Worm (Caenorhabditis elegans) whole organism, L4 larva: Measurements from ENCODE around the gene fipr-1.

Experiments
- D1046.2 ChIP-seq: fragments of 200-800 bp; sonication (Bioruptor generic); IDR thresholded peaks from 2 replicates; pipeline ENCODE4 v1.3.6; 2022; ENCODE audit warnings: missing genetic modification characterization, missing compliant biosample characterization
- F10B5.3 ChIP-seq: sonication (generic microtip); optimal IDR thresholded peaks from 2 replicates; lab custom pipeline; 2016; ENCODE audit warnings: mild to moderate bottlenecking, missing genetic modification characterization, missing compliant biosample characterization
- F37D6.2 ChIP-seq: sonication (generic microtip); optimal IDR thresholded peaks from 2 replicates; lab custom pipeline; 2016; ENCODE audit warnings: mild to moderate bottlenecking, missing genetic modification characterization, missing compliant biosample characterization
- F49E8.2 ChIP-seq: sonication (generic microtip); optimal IDR thresholded peaks from 2 replicates; lab custom pipeline; 2016; ENCODE audit warnings: missing compliant biosample characterization, mild to moderate bottlenecking, missing genetic modification characterization, borderline replicate concordance
- R02D3.7 ChIP-seq: fragments of 150-350 bp; sonication (generic microtip); optimal IDR thresholded peaks from 3 replicates; lab custom pipeline; 2014; ENCODE audit warnings: missing biosample characterization, missing genetic modification characterization
- T26A8.4 ChIP-seq: fragments of 200-800 bp; sonication (Bioruptor generic); IDR thresholded peaks from 2 replicates; pipeline ENCODE4 v1.3.6; 2022; ENCODE audit warnings: missing genetic modification characterization, missing compliant biosample characterization
- Y48G9A.11 ChIP-seq: fragments of 200-800 bp; sonication (Bioruptor generic); IDR thresholded peaks from 2 replicates; pipeline ENCODE4 v1.3.6; 2022; ENCODE audit warnings: missing genetic modification reagents, missing genetic modification characterization, missing compliant biosample characterization
- aha-1 ChIP-seq: fragments of 150-350 bp; peaks from one replicate; lab custom pipeline; 2014; ENCODE audit warnings: missing biosample characterization, missing genetic modification characterization
- ama-1 ChIP-seq: fragments of 150-350 bp; optimal IDR thresholded peaks from 2 replicates; lab custom pipeline; 2014; ENCODE audit warnings: inconsistent platforms, mixed read lengths
- ceh-62 ChIP-seq: sonication (generic microtip); optimal IDR thresholded peaks from 2 replicates; lab custom pipeline; 2017; ENCODE audit warnings: missing biosample characterization, missing genetic modification characterization
- ces-1 ChIP-seq: fragments of 150-350 bp; sonication (generic microtip); optimal IDR thresholded peaks from 4 replicates; lab custom pipeline; 2014; ENCODE audit warnings: missing biosample characterization, missing genetic modification reagents, missing genetic modification characterization
- cey-2 ChIP-seq: sonication (generic microtip); optimal IDR thresholded peaks from 3 replicates; lab custom pipeline; 2017; ENCODE audit warnings: missing genetic modification characterization, mild to moderate bottlenecking, missing compliant biosample characterization, antibody characterized with exemption, borderline replicate concordance; ENCODE audit not compliant: insufficient read depth
- daf-12 ChIP-seq: fragments of 150-350 bp; optimal IDR thresholded peaks from 2 replicates; lab custom pipeline; 2014; ENCODE audit warnings: missing biosample characterization, missing genetic modification reagents, missing genetic modification characterization
- daf-19 ChIP-seq: fragments of 200-800 bp; sonication (Bioruptor generic); conservative IDR thresholded peaks from 2 replicates; pipeline ENCODE4 v1.3.6; 2022; ENCODE audit warnings: missing genetic modification characterization, missing compliant biosample characterization
- daf-8 ChIP-seq: fragments of 200-800 bp; sonication (Bioruptor generic); IDR thresholded peaks from 2 replicates; pipeline ENCODE4 v1.3.6; 2022; ENCODE audit warnings: missing genetic modification characterization, missing compliant biosample characterization
- duxl-1 ChIP-seq: sonication (generic microtip); optimal IDR thresholded peaks from 2 replicates; lab custom pipeline; 2016; ENCODE audit warnings: mild to moderate bottlenecking, missing genetic modification characterization, moderate library complexity, missing compliant biosample characterization; ENCODE audit not compliant: poor library complexity
- lin-29 ChIP-seq: fragments of 200-800 bp; sonication (Bioruptor generic); IDR thresholded peaks from 2 replicates; pipeline ENCODE4 v1.3.6; 2022; ENCODE audit warnings: missing genetic modification reagents, missing genetic modification characterization, missing compliant biosample characterization
- mdl-1 ChIP-seq, 2 experiments: fragments of 150-350 bp in 1 of 2; sonication (generic microtip) in 1 of 2; optimal IDR thresholded peaks; 2 replicates each; lab custom pipeline; 2014 to 2017; ENCODE audit warnings: missing biosample characterization in 2 of 2, missing genetic modification characterization in 2 of 2
- mep-1 ChIP-seq: fragments of 150-350 bp; sonication (generic microtip); optimal IDR thresholded peaks from 3 replicates; lab custom pipeline; 2014; ENCODE audit warnings: missing biosample characterization, missing genetic modification characterization
- mxl-2 ChIP-seq: fragments of 200-800 bp; sonication (Bioruptor generic); conservative IDR thresholded peaks from 2 replicates; pipeline ENCODE4 v1.3.6; 2022; ENCODE audit warnings: missing genetic modification reagents, missing genetic modification characterization, missing compliant biosample characterization
- nhr-11 ChIP-seq: fragments of 150-350 bp; optimal IDR thresholded peaks from 2 replicates; lab custom pipeline; 2014; ENCODE audit warnings: missing biosample characterization, missing genetic modification characterization
- nhr-41 ChIP-seq: fragments of 200-800 bp; sonication (Bioruptor generic); IDR thresholded peaks from 2 replicates; pipeline ENCODE4 v1.3.6; 2022; ENCODE audit warnings: missing genetic modification reagents, missing genetic modification characterization, missing compliant biosample characterization
- nhr-76 ChIP-seq: fragments of 150-350 bp; optimal IDR thresholded peaks from 2 replicates; lab custom pipeline; 2014; ENCODE audit warnings: missing biosample characterization, missing genetic modification characterization
- nhr-77 ChIP-seq: fragments of 150-350 bp; optimal IDR thresholded peaks from 2 replicates; lab custom pipeline; 2014; ENCODE audit warnings: missing biosample characterization, missing genetic modification characterization
- saeg-2 ChIP-seq: fragments of 200-800 bp; sonication (Bioruptor generic); IDR thresholded peaks from 2 replicates; pipeline ENCODE4 v1.3.6; 2022; ENCODE audit warnings: missing genetic modification reagents, missing genetic modification characterization, missing compliant biosample characterization
- set-16 ChIP-seq: fragments of 200-800 bp; sonication (Bioruptor generic); IDR thresholded peaks from 2 replicates; pipeline ENCODE4 v1.3.6; 2022; ENCODE audit warnings: missing genetic modification reagents, missing genetic modification characterization, missing compliant biosample characterization
- spr-1 ChIP-seq: sonication (generic microtip); optimal IDR thresholded peaks from 2 replicates; lab custom pipeline; 2016; ENCODE audit warnings: mild to moderate bottlenecking, missing genetic modification characterization, missing compliant biosample characterization
- unc-62 ChIP-seq, 3 experiments: fragments of 150-350 bp in 1 of 3; sonication (generic microtip); optimal IDR thresholded peaks in 2 of 3; peaks in 1 of 3; 1 replicate in 1 of 3; 2 replicates in 2 of 3; lab custom pipeline; 2014 to 2017; ENCODE audit warnings: missing biosample characterization in 3 of 3, missing genetic modification characterization in 3 of 3, missing genetic modification reagents in 3 of 3, missing genotype in 1 of 3
- zag-1 ChIP-seq: fragments of 150-350 bp; optimal IDR thresholded peaks from 2 replicates; lab custom pipeline; 2014; ENCODE audit warnings: missing biosample characterization, missing genetic modification characterization
- zip-11 ChIP-seq: fragments of 200-800 bp; sonication (Bioruptor generic); IDR thresholded peaks from 2 replicates; pipeline ENCODE4 v1.3.6; 2022; ENCODE audit warnings: missing genetic modification characterization, missing compliant biosample characterization
- zip-2 ChIP-seq: fragments of 150-350 bp; optimal IDR thresholded peaks from 2 replicates; lab custom pipeline; 2014; ENCODE audit warnings: missing biosample characterization, missing genetic modification characterization
- ztf-11 ChIP-seq: fragments of 150-350 bp; optimal IDR thresholded peaks from 2 replicates; lab custom pipeline; 2014; ENCODE audit warnings: missing biosample characterization, missing genetic modification characterization

fipr-1 gene

DNA sequence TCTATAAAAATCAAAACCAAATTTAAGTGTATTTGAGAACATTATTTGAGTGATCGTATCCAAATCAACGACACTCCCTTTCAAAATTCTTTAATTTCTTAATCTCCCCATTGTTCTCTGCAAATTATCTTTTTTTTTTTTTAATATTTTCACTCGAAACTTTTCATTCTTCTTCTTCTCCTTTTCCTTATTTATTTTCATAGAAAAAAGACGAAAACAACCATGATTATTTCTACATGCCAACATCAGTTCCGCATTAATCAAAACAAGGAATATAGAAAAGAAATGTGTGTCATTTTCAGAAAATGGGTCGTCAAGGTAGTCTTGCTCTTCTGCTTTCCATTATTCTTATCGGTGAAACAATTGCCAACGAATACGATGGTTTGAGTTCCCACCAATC lies 36.0 kb upstream of the fipr-1 start, which contains the start of gene K01D12.5:
Gene K01D12.5, plus strand, starts transcription at position 301 of the 400 bp plus-strand sequence.
- no peak for TF ChIP-seq F49E8.2 (tag; lab: Kevin White, UChicago)
- no peak for TF ChIP-seq daf-19 (GFP tag; lab: Robert Waterston, UW)
- no peak for TF ChIP-seq lin-29 (GFP tag; lab: Robert Waterston, UW)
- no peak for TF ChIP-seq unc-62 (GFP tag; optimal IDR thresholded peaks at IDR 0.05 in 1 of 2; lab: Kevin White, UChicago)
- TF ChIP-seq unc-62 (tag; optimal IDR thresholded peaks at IDR 0.05; lab: Kevin White, UChicago): no peak
- no peak for TF ChIP-seq nhr-11 (tag; lab: Kevin White, UChicago)
- TF ChIP-seq nhr-41 (GFP tag; lab: Robert Waterston, UW): no peak
- no peak for TF ChIP-seq F37D6.2 (tag; lab: Kevin White, UChicago)
- TF ChIP-seq mep-1 (tag; lab: Kevin White, UChicago): no peak
- TF ChIP-seq mxl-2 (GFP tag; lab: Robert Waterston, UW): no peak
- TF ChIP-seq mdl-1 (tag; optimal IDR thresholded peaks at IDR 0.05; lab: Kevin White, UChicago): no peak
- TF ChIP-seq ceh-62: no peak
- no peak for TF ChIP-seq aha-1 (tag; lab: Kevin White, UChicago)
- TF ChIP-seq zip-2 (tag; lab: Kevin White, UChicago): no peak
- TF ChIP-seq T26A8.4: no peak
- TF ChIP-seq zip-11 (GFP tag; lab: Robert Waterston, UW): no peak
- no peak for TF ChIP-seq ces-1 (GFP tag; lab: Kevin White, UChicago)
- no peak for TF ChIP-seq daf-8 (GFP tag; lab: Robert Waterston, UW)
- no peak for TF ChIP-seq nhr-76 (tag; lab: Kevin White, UChicago)
- TF ChIP-seq, all 104 proteins: peak for 0

DNA sequence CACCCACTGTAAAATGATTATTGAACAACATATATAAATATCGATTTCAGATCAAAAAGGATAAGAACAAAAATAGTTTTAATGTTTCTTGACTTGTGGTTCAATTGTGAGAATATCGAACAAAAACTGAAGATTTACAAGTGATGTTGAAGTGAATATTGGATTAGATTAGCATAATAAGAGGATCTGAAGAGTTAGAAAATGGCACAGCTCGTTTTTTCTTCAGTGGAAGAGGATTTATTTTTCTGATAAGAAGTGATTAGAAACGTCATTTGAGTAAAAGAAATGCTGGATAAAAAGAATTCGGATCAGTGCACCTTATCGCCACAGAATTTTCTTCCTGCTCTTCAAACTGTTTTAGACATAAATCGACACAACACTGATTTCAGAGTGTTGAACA lies 34.2 kb upstream of the fipr-1 start, which contains the start of gene twk-14:
Gene twk-14, minus strand, starts transcription at position 8 of the 400 bp plus-strand sequence.
- TF ChIP-seq unc-62 (GFP tag; optimal IDR thresholded peaks at IDR 0.05 in 1 of 2; lab: Kevin White, UChicago) (peak in 1 of 2 experiments; percentile 25), unc-62 (tag; optimal IDR thresholded peaks at IDR 0.05; lab: Kevin White, UChicago) (no peak), set-16 (GFP tag; lab: Robert Waterston, UW) (no peak)

- TF ChIP-seq ztf-11 (tag; lab: Kevin White, UChicago) (no peak), duxl-1 (no peak), zag-1 (tag; lab: Kevin White, UChicago) (no peak), saeg-2 (GFP tag; lab: Robert Waterston, UW) (no peak), unc-62 (GFP tag; optimal IDR thresholded peaks at IDR 0.05 in 1 of 2; lab: Kevin White, UChicago) (no peak), unc-62 (tag; optimal IDR thresholded peaks at IDR 0.05; lab: Kevin White, UChicago) (no peak), nhr-77 (tag; lab: Kevin White, UChicago) (no peak), cey-2 (tag; lab: Kevin White, UChicago) (no peak), F37D6.2 (tag; lab: Kevin White, UChicago) (no peak), spr-1 (tag; lab: Kevin White, UChicago) (no peak), F10B5.3 (tag; lab: Kevin White, UChicago) (no peak), R02D3.7 (tag; lab: Kevin White, UChicago) (no peak), daf-12 (tag; lab: Kevin White, UChicago) (no peak), D1046.2 (GFP tag; lab: Robert Waterston, UW) (no peak)
Observed at ce11 chrV:12386154-12386553, 24.6 kb upstream of the fipr-1 start, which contains the start of gene K01D12.15. Gene K01D12.15, plus strand, starts transcription at chrV:12386454.

- TF ChIP-seq unc-62 (GFP tag; optimal IDR thresholded peaks at IDR 0.05 in 1 of 2; lab: Kevin White, UChicago): peak in 1 of 2 experiments; percentile 71
- no peak for TF ChIP-seq unc-62 (tag; optimal IDR thresholded peaks at IDR 0.05; lab: Kevin White, UChicago)
- peak; percentile 70 for TF ChIP-seq aha-1 (tag; lab: Kevin White, UChicago)
- no peak for TF ChIP-seq ama-1 (lab: Kevin White, UChicago)
Observed at ce11 chrV:12377256-12377655, 15.7 kb upstream of the fipr-1 start, which contains the start of gene K01D12.1. Gene K01D12.1, plus strand, starts transcription at chrV:12377556.

- TF ChIP-seq Y48G9A.11 (GFP tag; lab: Robert Waterston, UW): peak; percentile 51; the same call in 1 of the 2 replicates
Observed at ce11 chrV:12374252-12374651, 12.7 kb upstream of the fipr-1 start, which contains the start of gene F23H12.10. Gene F23H12.10, minus strand, starts transcription at chrV:12374263.
